Worm (Caenorhabditis elegans) whole organism, L4 larva: ENCODE measurements around the gene fbxa-53.
"Not testable (repeated sequence)": the region's sequence is repeated elsewhere in the genome, so short reads cannot be mapped to it uniquely, and the experiment has no call there.

ENCODE experiments used
- F10B5.3 ChIP-seq: sonication (generic microtip); optimal IDR thresholded peaks from 2 replicates; lab custom pipeline; 2016; ENCODE audit warnings: mild to moderate bottlenecking, missing genetic modification characterization, missing compliant biosample characterization
- T26A8.4 ChIP-seq: fragments of 200-800 bp; sonication (Bioruptor generic); IDR thresholded peaks from 2 replicates; pipeline ENCODE4 v1.3.6; 2022; ENCODE audit warnings: missing genetic modification characterization, missing compliant biosample characterization
- Y105C5A.15 ChIP-seq: fragments of 200-800 bp; sonication (Bioruptor generic); IDR thresholded peaks from 2 replicates; pipeline ENCODE4 v1.3.6; 2022; ENCODE audit warnings: missing genetic modification characterization, missing compliant biosample characterization
- Y5F2A.4 ChIP-seq: fragments of 200-800 bp; sonication (Bioruptor generic); optimal IDR thresholded peaks from 2 replicates; lab custom pipeline; 2018; ENCODE audit warnings: mild to moderate bottlenecking, missing genetic modification characterization, missing compliant biosample characterization
- aha-1 ChIP-seq: fragments of 150-350 bp; peaks from one replicate; lab custom pipeline; 2014; ENCODE audit warnings: missing biosample characterization, missing genetic modification characterization
- arid-1 ChIP-seq: fragments of 200-800 bp; sonication (Bioruptor generic); conservative IDR thresholded peaks from 2 replicates; pipeline ENCODE4 v1.3.6; 2022; ENCODE audit warnings: missing genetic modification reagents, missing genetic modification characterization, missing compliant biosample characterization
- ceh-82 ChIP-seq: sonication (generic microtip); optimal IDR thresholded peaks from 2 replicates; lab custom pipeline; 2017; ENCODE audit warnings: missing biosample characterization, missing genetic modification characterization
- ctbp-1 ChIP-seq: fragments of 200-800 bp; sonication (Bioruptor generic); IDR thresholded peaks from 2 replicates; pipeline ENCODE4 v1.3.6; 2022; ENCODE audit warnings: missing genetic modification reagents, missing genetic modification characterization, missing compliant biosample characterization
- daf-12 ChIP-seq: fragments of 150-350 bp; optimal IDR thresholded peaks from 2 replicates; lab custom pipeline; 2014; ENCODE audit warnings: missing biosample characterization, missing genetic modification reagents, missing genetic modification characterization
- daf-19 ChIP-seq: fragments of 200-800 bp; sonication (Bioruptor generic); conservative IDR thresholded peaks from 2 replicates; pipeline ENCODE4 v1.3.6; 2022; ENCODE audit warnings: missing genetic modification characterization, missing compliant biosample characterization
- dmd-6 ChIP-seq: fragments of 200-800 bp; sonication (Bioruptor generic); IDR thresholded peaks from 2 replicates; pipeline ENCODE4 v1.3.6; 2022; ENCODE audit warnings: missing genetic modification reagents, missing genetic modification characterization, missing compliant biosample characterization
- dmd-8 ChIP-seq: fragments of 200-800 bp; sonication (Bioruptor generic); IDR thresholded peaks from 2 replicates; pipeline ENCODE4 v1.3.6; 2022; ENCODE audit warnings: missing genetic modification characterization, missing compliant biosample characterization
- egl-27 ChIP-seq: sonication (generic microtip); optimal IDR thresholded peaks from 3 replicates; lab custom pipeline; 2017; ENCODE audit warnings: missing biosample characterization, missing genetic modification reagents, missing genetic modification characterization
- egl-43 ChIP-seq: fragments of 200-800 bp; sonication (Bioruptor generic); IDR thresholded peaks from 2 replicates; pipeline ENCODE4 v1.3.6; 2022; ENCODE audit warnings: missing genetic modification reagents, missing genetic modification characterization, missing compliant biosample characterization
- fos-1 ChIP-seq: fragments of 150-350 bp; optimal IDR thresholded peaks from 2 replicates; lab custom pipeline; 2014; ENCODE audit warnings: missing biosample characterization, missing genetic modification characterization
- gei-8 ChIP-seq: fragments of 200-800 bp; sonication (Bioruptor generic); optimal IDR thresholded peaks from 2 replicates; lab custom pipeline; 2018; ENCODE audit warnings: mild to moderate bottlenecking, missing genetic modification characterization, missing compliant biosample characterization
- jun-1 ChIP-seq: fragments of 150-350 bp; optimal IDR thresholded peaks from 2 replicates; lab custom pipeline; 2014; ENCODE audit warnings: missing biosample characterization, missing genetic modification reagents, missing genetic modification characterization
- lim-7 ChIP-seq: fragments of 200-800 bp; sonication (Bioruptor generic); IDR thresholded peaks from 2 replicates; pipeline ENCODE4 v1.3.6; 2022; ENCODE audit warnings: missing genetic modification characterization, missing compliant biosample characterization
- lir-3 ChIP-seq: sonication (generic microtip); optimal IDR thresholded peaks from 2 replicates; lab custom pipeline; 2016; ENCODE audit warnings: mild to moderate bottlenecking, missing genetic modification characterization, missing compliant biosample characterization
- madf-9 ChIP-seq: fragments of 200-800 bp; sonication (Bioruptor generic); conservative IDR thresholded peaks from 2 replicates; pipeline ENCODE4 v1.3.6; 2022; ENCODE audit warnings: missing genetic modification reagents, missing genetic modification characterization, missing compliant biosample characterization
- mdl-1 ChIP-seq, 2 experiments: fragments of 150-350 bp in 1 of 2; sonication (generic microtip) in 1 of 2; optimal IDR thresholded peaks; 2 replicates each; lab custom pipeline; 2014 to 2017; ENCODE audit warnings: missing biosample characterization in 2 of 2, missing genetic modification characterization in 2 of 2
- mdt-29 ChIP-seq: fragments of 200-800 bp; sonication (Bioruptor generic); IDR thresholded peaks from 2 replicates; pipeline ENCODE4 v1.3.6; 2022; ENCODE audit warnings: missing genetic modification reagents, missing genetic modification characterization, missing compliant biosample characterization
- nhr-11 ChIP-seq: fragments of 150-350 bp; optimal IDR thresholded peaks from 2 replicates; lab custom pipeline; 2014; ENCODE audit warnings: missing biosample characterization, missing genetic modification characterization
- nhr-237 ChIP-seq: sonication (generic microtip); optimal IDR thresholded peaks from 2 replicates; lab custom pipeline; 2017; ENCODE audit warnings: missing biosample characterization, missing genetic modification characterization
- pha-4 ChIP-seq, 2 experiments: fragments of 150-350 bp in 1 of 2; fragments of 200-800 bp in 1 of 2; sonication (Bioruptor generic) in 1 of 2; IDR thresholded peaks in 1 of 2; optimal IDR thresholded peaks in 1 of 2; 2 replicates each; pipeline versions ENCODE4 v1.3.6 to Lab custom; 2014 to 2022; ENCODE audit warnings: missing genetic modification characterization in 2 of 2, missing genetic modification reagents in 2 of 2, missing biosample characterization in 1 of 2, missing compliant biosample characterization in 1 of 2
- set-16 ChIP-seq: fragments of 200-800 bp; sonication (Bioruptor generic); IDR thresholded peaks from 2 replicates; pipeline ENCODE4 v1.3.6; 2022; ENCODE audit warnings: missing genetic modification reagents, missing genetic modification characterization, missing compliant biosample characterization
- snpc-1.2 ChIP-seq: fragments of 200-800 bp; sonication (Bioruptor generic); IDR thresholded peaks from 2 replicates; pipeline ENCODE4 v1.3.6; 2022; ENCODE audit warnings: missing genetic modification reagents, missing genetic modification characterization, missing compliant biosample characterization
- tag-97 ChIP-seq: fragments of 200-800 bp; sonication (Bioruptor generic); IDR thresholded peaks from 2 replicates; pipeline ENCODE4 v1.3.6; 2022; ENCODE audit warnings: missing genetic modification characterization, missing compliant biosample characterization
- unc-39 ChIP-seq: sonication (generic microtip); optimal IDR thresholded peaks from 2 replicates; lab custom pipeline; 2017; ENCODE audit warnings: missing biosample characterization, missing genetic modification characterization
- unc-62 ChIP-seq, 3 experiments: fragments of 150-350 bp in 1 of 3; sonication (generic microtip); optimal IDR thresholded peaks in 2 of 3; peaks in 1 of 3; 1 replicate in 1 of 3; 2 replicates in 2 of 3; lab custom pipeline; 2014 to 2017; ENCODE audit warnings: missing biosample characterization in 3 of 3, missing genetic modification characterization in 3 of 3, missing genetic modification reagents in 3 of 3, missing genotype in 1 of 3
- zag-1 ChIP-seq: fragments of 150-350 bp; optimal IDR thresholded peaks from 2 replicates; lab custom pipeline; 2014; ENCODE audit warnings: missing biosample characterization, missing genetic modification characterization
- zip-2 ChIP-seq: fragments of 150-350 bp; optimal IDR thresholded peaks from 2 replicates; lab custom pipeline; 2014; ENCODE audit warnings: missing biosample characterization, missing genetic modification characterization

Gene fbxa-53

DNA sequence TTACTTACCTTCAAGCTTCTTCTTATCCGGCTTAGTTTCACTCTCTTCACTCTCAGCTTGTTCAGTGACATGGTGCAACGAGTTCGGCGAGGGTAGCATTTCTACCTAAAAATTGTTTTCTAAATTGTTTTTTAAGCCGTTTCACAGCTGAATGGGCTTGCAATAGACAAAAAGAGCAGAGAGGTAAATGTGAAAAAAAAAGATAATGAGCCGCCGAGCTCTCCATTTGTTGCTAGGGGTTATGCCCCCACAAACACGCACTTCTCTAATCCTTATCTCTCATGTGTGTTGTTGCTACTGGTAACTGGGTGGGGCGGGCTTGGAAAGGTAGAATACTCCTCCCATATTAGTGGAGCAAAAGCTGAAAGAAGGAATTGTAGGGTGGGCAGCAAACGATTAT is 14.5 kb downstream of the fbxa-53 start, which contains the start of gene C36C9.5:
Gene C36C9.5 (minus strand): TSS at position 101 of the 400 bp plus-strand sequence.
- TF ChIP-seq dmd-8 (GFP tag; lab: Robert Waterston, UW) (no peak), zip-2 (no peak), arid-1 (GFP tag; lab: Robert Waterston, UW) (no peak), unc-39 (tag; lab: Kevin White, UChicago) (no peak)

DNA sequence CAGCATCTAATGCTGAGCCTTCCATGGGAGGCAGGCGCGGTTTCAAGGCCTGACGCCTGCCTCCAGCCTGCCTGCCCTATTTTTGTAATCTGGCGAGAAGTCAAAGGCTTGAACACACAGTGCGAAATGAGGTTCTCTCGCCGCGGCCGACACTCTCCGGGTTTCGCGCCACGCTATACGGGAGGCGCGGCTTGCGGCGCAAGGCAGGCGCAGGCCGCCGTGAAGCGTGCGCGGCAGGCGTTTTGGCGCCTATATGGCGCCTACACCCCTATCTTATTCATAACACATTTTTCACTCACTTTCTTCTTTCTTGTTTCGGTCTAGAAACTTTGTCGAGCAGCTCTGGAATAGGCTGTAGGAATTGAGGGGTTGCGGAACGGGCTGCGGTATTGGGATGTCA is 15.3 kb downstream of the fbxa-53 start:
- peak; percentile 64; the same call in 1 of the 2 replicates for TF ChIP-seq egl-43
- TF ChIP-seq ceh-82: no peak
- TF ChIP-seq set-16: peak; percentile 92
- peak; percentile 44 for TF ChIP-seq aha-1 (tag; lab: Kevin White, UChicago)
- TF ChIP-seq jun-1: no peak
- no peak for TF ChIP-seq zip-2
- no peak for TF ChIP-seq egl-27
- TF ChIP-seq Y105C5A.15 (GFP tag; lab: Robert Waterston, UW): no peak
- TF ChIP-seq lim-7 (GFP tag; lab: Robert Waterston, UW): no peak
- no peak for TF ChIP-seq Y5F2A.4 (GFP tag; lab: Kevin White, UChicago)
- TF ChIP-seq gei-8 (GFP tag; lab: Kevin White, UChicago): no peak
- TF ChIP-seq nhr-11 (tag; lab: Kevin White, UChicago): no peak
- no peak for TF ChIP-seq daf-19 (GFP tag; lab: Robert Waterston, UW)
- no peak for TF ChIP-seq mdl-1 (tag; optimal IDR thresholded peaks at IDR 0.05; lab: Kevin White, UChicago)
- TF ChIP-seq T26A8.4 (GFP tag; lab: Robert Waterston, UW): no peak
- TF ChIP-seq mdt-29 (GFP tag; lab: Robert Waterston, UW): no peak
- TF ChIP-seq F10B5.3 (tag; lab: Kevin White, UChicago): no peak

ce11 chrX:1698476-1698875 is 19.9 kb downstream of the fbxa-53 start:
- no peak for TF ChIP-seq dmd-6 (GFP tag; lab: Robert Waterston, UW)
- no peak for TF ChIP-seq lir-3 (tag; lab: Kevin White, UChicago)
- TF ChIP-seq nhr-237 (tag; lab: Kevin White, UChicago): no peak
- no peak for TF ChIP-seq zag-1 (tag; lab: Kevin White, UChicago)
- TF ChIP-seq tag-97 (GFP tag; lab: Robert Waterston, UW): no peak
- no peak for TF ChIP-seq set-16
- no peak for TF ChIP-seq madf-9 (GFP tag; lab: Robert Waterston, UW)

ce11 chrX:1696879-1697278 is 21.5 kb downstream of the fbxa-53 start, which contains the start of gene C36C9.4:
Gene C36C9.4 (minus strand): TSS chrX:1696979.
- TF ChIP-seq snpc-1.2 (GFP tag; lab: Robert Waterston, UW); unc-62 (GFP tag; optimal IDR thresholded peaks at IDR 0.05 in 1 of 2; lab: Kevin White, UChicago); unc-62 (tag; optimal IDR thresholded peaks at IDR 0.05; lab: Kevin White, UChicago); fos-1 (tag; lab: Kevin White, UChicago): not testable (repeated sequence)
- TF ChIP-seq, all 104 proteins: peak for 0; not testable (repeated sequence) for 104

ce11 chrX:1690894-1691293 is 27.5 kb downstream of the fbxa-53 start, which contains the start of gene C36C9.6:
Gene C36C9.6 (minus strand): TSS chrX:1690994.
- TF ChIP-seq daf-12 (tag; lab: Kevin White, UChicago); pha-4 (GFP tag; IDR thresholded peaks at IDR 0.05; lab: Robert Waterston, UW); pha-4 (tag; optimal IDR thresholded peaks at IDR 0.05; lab: Kevin White, UChicago); ctbp-1 (GFP tag; lab: Robert Waterston, UW): not testable (repeated sequence)
